Fruit fly (Drosophila melanogaster) whole organism, wandering third instar larva: ENCODE results near the gene Tmtc1.
A peak's percentile ranks its signal among the peaks of the same experiment; 100 is the strongest.

Experiments used
- Dfd ChIP-seq: fragments of >200 bp; optimal IDR thresholded peaks from 2 replicates; lab custom pipeline; 2017; ENCODE audit warnings: missing biosample characterization, missing genetic modification characterization
- Hr78 ChIP-seq: fragments of >200 bp; optimal IDR thresholded peaks from 2 replicates; lab custom pipeline; 2017; ENCODE audit warnings: missing biosample characterization, missing genetic modification characterization
- Hr83 ChIP-seq: fragments of 200-300 bp; sonication (Bioruptor generic); optimal IDR thresholded peaks from 2 replicates; lab custom pipeline; 2016; ENCODE audit warnings: missing biosample characterization, mild to moderate bottlenecking, missing genetic modification characterization, moderate library complexity; ENCODE audit not compliant: poor library complexity, severe bottlenecking
- Jra ChIP-seq: sonication (Bioruptor generic); optimal IDR thresholded peaks from 2 replicates; lab custom pipeline; 2016; ENCODE audit warnings: missing biosample characterization, missing genetic modification characterization
- OdsH ChIP-seq: fragments of 200-800 bp; sonication (Bioruptor generic); optimal IDR thresholded peaks from 2 replicates; lab custom pipeline; 2016; ENCODE audit warnings: missing biosample characterization, mild to moderate bottlenecking, missing genetic modification characterization
- foxo ChIP-seq, 2 experiments: fragments of 200-800 bp; sonication (Bioruptor generic); optimal IDR thresholded peaks; 2 replicates in 1 of 2; 3 replicates in 1 of 2; lab custom pipeline; 2016 to 2017; ENCODE audit warnings: missing biosample characterization in 2 of 2, missing genetic modification characterization in 2 of 2
- fru ChIP-seq: fragments of 200-800 bp; sonication (Bioruptor generic); optimal IDR thresholded peaks from 3 replicates; lab custom pipeline; 2016; ENCODE audit warnings: missing biosample characterization, mild to moderate bottlenecking, missing genetic modification characterization
- pan ChIP-seq: fragments of >200 bp; optimal IDR thresholded peaks from 2 replicates; lab custom pipeline; 2017
- psq ChIP-seq: fragments of 200-800 bp; sonication (Bioruptor generic); optimal IDR thresholded peaks from 3 replicates; lab custom pipeline; 2017; ENCODE audit warnings: missing biosample characterization, mild to moderate bottlenecking, missing genetic modification characterization, moderate library complexity
- rgr ChIP-seq: fragments of 200-800 bp; sonication (Bioruptor generic); optimal IDR thresholded peaks from 3 replicates; lab custom pipeline; 2016; ENCODE audit warnings: missing biosample characterization, mild to moderate bottlenecking, missing genetic modification characterization
- tai ChIP-seq: sonication (Bioruptor generic); optimal IDR thresholded peaks from 2 replicates; lab custom pipeline; 2016; ENCODE audit warnings: missing biosample characterization, missing genetic modification characterization
- woc ChIP-seq: sonication (Bioruptor generic); optimal IDR thresholded peaks from 2 replicates; lab custom pipeline; 2016; ENCODE audit warnings: missing biosample characterization, mild to moderate bottlenecking, missing genetic modification characterization

DNA sequence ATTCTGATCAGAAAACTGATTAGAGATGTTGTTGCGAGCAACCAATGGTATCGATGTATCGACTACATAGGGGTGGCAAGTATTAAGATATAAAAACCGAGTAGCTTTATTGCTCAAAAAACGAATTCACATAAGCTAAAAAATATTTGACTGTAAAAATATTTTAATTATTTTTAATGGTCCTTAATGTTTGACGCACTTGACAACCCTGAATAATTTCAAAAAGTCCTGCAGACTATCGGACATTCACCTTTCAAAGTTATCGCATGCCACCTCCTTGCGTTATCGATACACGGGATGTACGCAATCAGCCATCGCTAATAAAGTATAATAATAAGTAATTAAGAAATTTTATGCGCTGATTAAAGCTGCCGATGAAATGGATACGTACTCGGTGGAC lies 82.1 kb downstream of the Tmtc1 start, which contains the start of the genes HemK2, Snapin and Tnpo-SR:
- TF ChIP-seq woc (peak; percentile 90), psq (GFP tag; lab: Kevin White, UChicago) (peak; percentile 89), OdsH (GFP tag; lab: Kevin White, UChicago) (peak; percentile 93), Jra (GFP tag; lab: Kevin White, UChicago) (peak; percentile 94), foxo (GFP tag; optimal IDR thresholded peaks at IDR 0.05; lab: Kevin White, UChicago) (peak; percentile 75 to 95), Hr83 (peak; percentile 88), Hr78 (GFP tag; lab: Kevin White, UChicago) (no peak), fru (peak; percentile 92), pan (lab: Kevin White, UChicago) (no peak), tai (GFP tag; lab: Kevin White, UChicago) (no peak), Dfd (GFP tag; lab: Kevin White, UChicago) (no peak), rgr (GFP tag; lab: Kevin White, UChicago) (peak; percentile 94)
